Worm (Caenorhabditis elegans) whole organism, L4 larva: ENCODE data around the gene C37H5.13.

Experiments used
- F49E8.2 ChIP-seq: sonication (generic microtip); optimal IDR thresholded peaks from 2 replicates; lab custom pipeline; 2016; ENCODE audit warnings: missing compliant biosample characterization, mild to moderate bottlenecking, missing genetic modification characterization, borderline replicate concordance
- Y105C5A.15 ChIP-seq: fragments of 200-800 bp; sonication (Bioruptor generic); IDR thresholded peaks from 2 replicates; pipeline ENCODE4 v1.3.6; 2022; ENCODE audit warnings: missing genetic modification characterization, missing compliant biosample characterization
- Y75B8A.6 ChIP-seq: fragments of 200-800 bp; sonication (Bioruptor generic); IDR thresholded peaks from 2 replicates; pipeline ENCODE4 v1.3.6; 2022; ENCODE audit warnings: missing genetic modification reagents, missing genetic modification characterization, missing compliant biosample characterization
- ZK546.5 ChIP-seq, 2 experiments: sonication (generic microtip); optimal IDR thresholded peaks; 2 replicates each; lab custom pipeline; 2017; ENCODE audit warnings: missing biosample characterization in 2 of 2, missing genetic modification characterization in 2 of 2
- aha-1 ChIP-seq: fragments of 150-350 bp; peaks from one replicate; lab custom pipeline; 2014; ENCODE audit warnings: missing biosample characterization, missing genetic modification characterization
- aly-2 ChIP-seq: sonication (generic microtip); optimal IDR thresholded peaks from 2 replicates; lab custom pipeline; 2018; ENCODE audit warnings: missing biosample characterization, missing genetic modification characterization
- ama-1 ChIP-seq: fragments of 150-350 bp; optimal IDR thresholded peaks from 2 replicates; lab custom pipeline; 2014; ENCODE audit warnings: inconsistent platforms, mixed read lengths
- attf-4 ChIP-seq: sonication (generic microtip); optimal IDR thresholded peaks from 3 replicates; lab custom pipeline; 2017; ENCODE audit warnings: missing biosample characterization, missing genetic modification characterization
- ceh-20 ChIP-seq: fragments of 200-800 bp; sonication (Bioruptor generic); IDR thresholded peaks from 2 replicates; pipeline ENCODE4 v1.3.6; 2022; ENCODE audit warnings: missing genetic modification reagents, missing genetic modification characterization, missing compliant biosample characterization
- ceh-28 ChIP-seq: fragments of 150-350 bp; optimal IDR thresholded peaks from 2 replicates; lab custom pipeline; 2014; ENCODE audit warnings: missing biosample characterization, missing genetic modification reagents, missing genetic modification characterization
- ceh-32 ChIP-seq: sonication (generic microtip); optimal IDR thresholded peaks from 2 replicates; lab custom pipeline; 2016; ENCODE audit warnings: mild to moderate bottlenecking, missing genetic modification characterization, missing compliant biosample characterization; ENCODE audit not compliant: poor library complexity
- daf-12 ChIP-seq: fragments of 150-350 bp; optimal IDR thresholded peaks from 2 replicates; lab custom pipeline; 2014; ENCODE audit warnings: missing biosample characterization, missing genetic modification reagents, missing genetic modification characterization
- daf-8 ChIP-seq: fragments of 200-800 bp; sonication (Bioruptor generic); IDR thresholded peaks from 2 replicates; pipeline ENCODE4 v1.3.6; 2022; ENCODE audit warnings: missing genetic modification characterization, missing compliant biosample characterization
- dmd-8 ChIP-seq: fragments of 200-800 bp; sonication (Bioruptor generic); IDR thresholded peaks from 2 replicates; pipeline ENCODE4 v1.3.6; 2022; ENCODE audit warnings: missing genetic modification characterization, missing compliant biosample characterization
- dmd-9 ChIP-seq: fragments of 200-800 bp; sonication (Bioruptor generic); IDR thresholded peaks from 2 replicates; pipeline ENCODE4 v1.3.6; 2022; ENCODE audit warnings: missing genetic modification reagents, missing genetic modification characterization, missing compliant biosample characterization
- duxl-1 ChIP-seq: sonication (generic microtip); optimal IDR thresholded peaks from 2 replicates; lab custom pipeline; 2016; ENCODE audit warnings: mild to moderate bottlenecking, missing genetic modification characterization, moderate library complexity, missing compliant biosample characterization; ENCODE audit not compliant: poor library complexity
- dve-1 ChIP-seq: sonication (generic microtip); optimal IDR thresholded peaks from 2 replicates; lab custom pipeline; 2017; ENCODE audit warnings: antibody characterized with exemption, mild to moderate bottlenecking, missing genetic modification characterization, missing compliant biosample characterization; ENCODE audit not compliant: insufficient read depth
- egl-27 ChIP-seq: sonication (generic microtip); optimal IDR thresholded peaks from 3 replicates; lab custom pipeline; 2017; ENCODE audit warnings: missing biosample characterization, missing genetic modification reagents, missing genetic modification characterization
- gei-8 ChIP-seq: fragments of 200-800 bp; sonication (Bioruptor generic); optimal IDR thresholded peaks from 2 replicates; lab custom pipeline; 2018; ENCODE audit warnings: mild to moderate bottlenecking, missing genetic modification characterization, missing compliant biosample characterization
- hif-1 ChIP-seq, 2 experiments: sonication (generic microtip); optimal IDR thresholded peaks; 2 replicates each; lab custom pipeline; 2016 to 2017; ENCODE audit warnings: missing compliant biosample characterization in 2 of 2, missing genetic modification characterization in 2 of 2, missing genetic modification reagents in 2 of 2, missing genotype in 2 of 2, mild to moderate bottlenecking in 1 of 2
- hlh-30 ChIP-seq: sonication (generic microtip); optimal IDR thresholded peaks from 2 replicates; lab custom pipeline; 2017; ENCODE audit warnings: antibody characterized with exemption, mild to moderate bottlenecking, missing genetic modification characterization, missing compliant biosample characterization; ENCODE audit not compliant: insufficient read depth
- lim-7 ChIP-seq: fragments of 200-800 bp; sonication (Bioruptor generic); IDR thresholded peaks from 2 replicates; pipeline ENCODE4 v1.3.6; 2022; ENCODE audit warnings: missing genetic modification characterization, missing compliant biosample characterization
- lin-38 ChIP-seq: fragments of 200-800 bp; sonication (Bioruptor generic); IDR thresholded peaks from 2 replicates; pipeline ENCODE4 v1.3.6; 2022; ENCODE audit warnings: missing genetic modification reagents, missing genetic modification characterization, missing compliant biosample characterization
- lir-3 ChIP-seq: sonication (generic microtip); optimal IDR thresholded peaks from 2 replicates; lab custom pipeline; 2016; ENCODE audit warnings: mild to moderate bottlenecking, missing genetic modification characterization, missing compliant biosample characterization
- madf-5 ChIP-seq, 2 experiments: fragments of 200-800 bp; sonication (Bioruptor generic); IDR thresholded peaks; 2 replicates each; pipeline ENCODE4 v1.3.6; 2022; ENCODE audit warnings: missing compliant biosample characterization in 2 of 2, missing genetic modification characterization in 2 of 2
- mes-2 ChIP-seq: sonication (generic microtip); optimal IDR thresholded peaks from 2 replicates; lab custom pipeline; 2016; ENCODE audit warnings: missing genotype, mild to moderate bottlenecking, missing genetic modification characterization, missing compliant biosample characterization; ENCODE audit not compliant: poor library complexity, severe bottlenecking
- mxl-2 ChIP-seq: fragments of 200-800 bp; sonication (Bioruptor generic); conservative IDR thresholded peaks from 2 replicates; pipeline ENCODE4 v1.3.6; 2022; ENCODE audit warnings: missing genetic modification reagents, missing genetic modification characterization, missing compliant biosample characterization
- nhr-10 ChIP-seq: fragments of 150-350 bp; optimal IDR thresholded peaks from 2 replicates; lab custom pipeline; 2014; ENCODE audit warnings: missing biosample characterization, missing genetic modification characterization
- nhr-102 ChIP-seq: sonication (generic microtip); optimal IDR thresholded peaks from 2 replicates; lab custom pipeline; 2016; ENCODE audit warnings: mild to moderate bottlenecking, missing genetic modification characterization, moderate library complexity, missing compliant biosample characterization
- nhr-111 ChIP-seq: fragments of 200-800 bp; sonication (Bioruptor generic); optimal IDR thresholded peaks from 2 replicates; lab custom pipeline; 2018; ENCODE audit warnings: mild to moderate bottlenecking, missing genetic modification characterization, missing compliant biosample characterization
- nhr-25 ChIP-seq: sonication (generic microtip); optimal IDR thresholded peaks from 2 replicates; lab custom pipeline; 2017; ENCODE audit warnings: missing genetic modification characterization, mild to moderate bottlenecking, missing compliant biosample characterization, antibody characterized with exemption, moderate library complexity, borderline replicate concordance; ENCODE audit not compliant: insufficient read depth
- nhr-28 ChIP-seq: fragments of 150-350 bp; optimal IDR thresholded peaks from 2 replicates; lab custom pipeline; 2014; ENCODE audit warnings: missing biosample characterization, missing genetic modification characterization
- nhr-41 ChIP-seq: fragments of 200-800 bp; sonication (Bioruptor generic); IDR thresholded peaks from 2 replicates; pipeline ENCODE4 v1.3.6; 2022; ENCODE audit warnings: missing genetic modification reagents, missing genetic modification characterization, missing compliant biosample characterization
- nhr-76 ChIP-seq: fragments of 150-350 bp; optimal IDR thresholded peaks from 2 replicates; lab custom pipeline; 2014; ENCODE audit warnings: missing biosample characterization, missing genetic modification characterization
- nhr-77 ChIP-seq: fragments of 150-350 bp; optimal IDR thresholded peaks from 2 replicates; lab custom pipeline; 2014; ENCODE audit warnings: missing biosample characterization, missing genetic modification characterization
- saeg-2 ChIP-seq: fragments of 200-800 bp; sonication (Bioruptor generic); IDR thresholded peaks from 2 replicates; pipeline ENCODE4 v1.3.6; 2022; ENCODE audit warnings: missing genetic modification reagents, missing genetic modification characterization, missing compliant biosample characterization
- skn-1 ChIP-seq: fragments of 150-350 bp; optimal IDR thresholded peaks from 2 replicates; lab custom pipeline; 2014; ENCODE audit warnings: missing biosample characterization, missing genetic modification characterization
- zag-1 ChIP-seq: fragments of 150-350 bp; optimal IDR thresholded peaks from 2 replicates; lab custom pipeline; 2014; ENCODE audit warnings: missing biosample characterization, missing genetic modification characterization
- zip-2 ChIP-seq: fragments of 150-350 bp; optimal IDR thresholded peaks from 2 replicates; lab custom pipeline; 2014; ENCODE audit warnings: missing biosample characterization, missing genetic modification characterization
- ztf-7 ChIP-seq: fragments of 150-350 bp; optimal IDR thresholded peaks from 2 replicates; lab custom pipeline; 2014; ENCODE audit warnings: missing biosample characterization, missing genetic modification characterization

The C37H5.13 gene

ce11 chrV:4844591-4844990 is 18.2 kb downstream of the C37H5.13 start, which contains the start of gene abhd-5.2 (continued):
- peak; percentile 99 for TF ChIP-seq hlh-30
- no peak for TF ChIP-seq Y75B8A.6 (GFP tag; lab: Robert Waterston, UW)
- no peak for TF ChIP-seq skn-1 (tag; lab: Kevin White, UChicago)
- peak; percentile 85 for TF ChIP-seq nhr-28
- peak; percentile 32 for TF ChIP-seq mes-2 (tag; lab: Kevin White, UChicago)
- no peak for TF ChIP-seq dmd-8 (GFP tag; lab: Robert Waterston, UW)
- TF ChIP-seq lin-38: no peak
- no peak for TF ChIP-seq ceh-28 (tag; lab: Kevin White, UChicago)
- TF ChIP-seq dve-1 (tag; lab: Kevin White, UChicago): peak; percentile 64
- TF ChIP-seq aly-2 (tag; lab: Kevin White, UChicago): no peak
- peak; percentile 86 for TF ChIP-seq nhr-102 (tag; lab: Kevin White, UChicago)
- no peak for TF ChIP-seq nhr-25 (tag; lab: Kevin White, UChicago)
- no peak for TF ChIP-seq nhr-10 (tag; lab: Kevin White, UChicago)
- TF ChIP-seq zip-2 (tag; lab: Kevin White, UChicago): no peak
- TF ChIP-seq mxl-2 (GFP tag; lab: Robert Waterston, UW): no peak
- TF ChIP-seq gei-8 (GFP tag; lab: Kevin White, UChicago): no peak
- TF ChIP-seq daf-12 (tag; lab: Kevin White, UChicago): no peak
- TF ChIP-seq zag-1 (tag; lab: Kevin White, UChicago): no peak
- no peak for TF ChIP-seq ZK546.5 (tag; optimal IDR thresholded peaks at IDR 0.05; lab: Kevin White, UChicago)
- TF ChIP-seq dmd-9 (GFP tag; lab: Robert Waterston, UW): no peak
- no peak for TF ChIP-seq ama-1 (lab: Kevin White, UChicago)
- no peak for TF ChIP-seq nhr-41 (GFP tag; lab: Robert Waterston, UW)
- TF ChIP-seq nhr-76 (tag; lab: Kevin White, UChicago): no peak
- no peak for TF ChIP-seq lim-7 (GFP tag; lab: Robert Waterston, UW)
- TF ChIP-seq daf-8: no peak
- TF ChIP-seq attf-4 (tag; lab: Kevin White, UChicago): no peak
- no peak for TF ChIP-seq Y105C5A.15 (GFP tag; lab: Robert Waterston, UW)
- TF ChIP-seq egl-27 (tag; lab: Kevin White, UChicago): no peak
- TF ChIP-seq aha-1: no peak
- peak; percentile 22 for TF ChIP-seq nhr-77 (tag; lab: Kevin White, UChicago)
- no peak for TF ChIP-seq duxl-1 (tag; lab: Kevin White, UChicago)
- no peak for TF ChIP-seq saeg-2 (GFP tag; lab: Robert Waterston, UW)
- TF ChIP-seq ztf-7 (tag; lab: Kevin White, UChicago): no peak
- TF ChIP-seq nhr-111 (GFP tag; lab: Kevin White, UChicago): no peak
- TF ChIP-seq F49E8.2 (tag; lab: Kevin White, UChicago): no peak
- TF ChIP-seq lir-3 (tag; lab: Kevin White, UChicago): no peak
- TF ChIP-seq hif-1 (tag; optimal IDR thresholded peaks at IDR 0.05; lab: Kevin White, UChicago): peak in 1 of 2 experiments; percentile 6
- TF ChIP-seq madf-5 (GFP tag; IDR thresholded peaks at IDR 0.05; lab: Robert Waterston, UW): no peak
- TF ChIP-seq ceh-32 (tag; lab: Kevin White, UChicago): no peak

DNA sequence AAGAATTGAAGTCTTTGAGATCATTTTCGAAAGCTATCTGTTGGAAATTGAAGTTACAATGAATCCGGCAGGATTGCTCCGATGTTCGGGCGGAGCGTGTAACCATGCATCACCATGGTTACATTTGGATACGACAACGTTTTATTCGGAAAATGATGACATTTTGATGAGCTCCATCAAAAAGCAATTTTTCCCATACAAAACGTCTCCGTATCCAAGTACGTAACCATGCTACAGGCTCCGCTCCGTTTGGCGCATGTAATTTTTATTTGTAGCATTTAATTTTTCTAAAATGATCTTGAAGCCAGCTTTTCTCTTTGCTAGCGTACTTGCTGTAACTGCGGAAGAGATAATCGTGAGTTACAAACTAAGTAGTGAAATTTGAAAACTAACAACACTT is 20.2 kb downstream of the C37H5.13 start, which contains the start of the genes cwp-2 and cwp-3:
cwp-2 (minus strand) TSS at position 101 of the 400 bp plus-strand sequence.
cwp-3 (plus strand) TSS at position 293 of the 400 bp plus-strand sequence.
- no peak for TF ChIP-seq ceh-20
